Fruit fly (Drosophila melanogaster): ENCODE data around the gene mtm.

The mtm gene

dm6 chr2L:6082157-6082645 lies 45.4 kb upstream of the mtm start, which contains the start of gene Kr-h1 (continued):
- TF ChIP-seq sc (optimal IDR thresholded peaks at IDR 0.05) (no peak), sc (GFP tag; optimal IDR thresholded peaks at IDR 0.05) (no peak), chm (GFP tag; IDR thresholded peaks at IDR 0.05) (0 out of 2 replicates have a peak, but pooled peaks have one; percentile 44), CG12155 (GFP tag; optimal IDR thresholded peaks at IDR 0.05) (peak; percentile 72), Nf-YC (tag; optimal IDR thresholded peaks at IDR 0.05) (no peak), ap (GFP tag; IDR thresholded peaks at IDR 0.05) (no peak), BEAF-32 (GFP tag; optimal IDR thresholded peaks at IDR 0.05) (no peak), bcd (GFP tag; optimal IDR thresholded peaks at IDR 0.05) (no peak), Deaf1 (tag; optimal IDR thresholded peaks at IDR 0.05) (peak; percentile 3), CG9932 (GFP tag; IDR thresholded peaks at IDR 0.05) (peak; percentile 17; the same call in 1 of the 2 replicates), Adf1 (GFP tag; IDR thresholded peaks at IDR 0.05) (peak; percentile 100), hth (optimal IDR thresholded peaks at IDR 0.05) (no peak), amos (GFP tag; IDR thresholded peaks at IDR 0.05; ENCODE audit: partially characterized antibody) (peak; percentile 27; the same call in 1 of the 2 replicates), CG42726 (GFP tag; IDR thresholded peaks at IDR 0.05; ENCODE audit: partially characterized antibody) (peak; percentile 63; the same call in 1 of the 2 replicates), CG34224 (GFP tag; IDR thresholded peaks at IDR 0.05; ENCODE audit: partially characterized antibody) (peak; percentile 39; the same call in 1 of the 3 replicates), corto (GFP tag; optimal IDR thresholded peaks at IDR 0.05) (peak; percentile 43), mam (GFP tag; optimal IDR thresholded peaks at IDR 0.05) (no peak), TFAM (GFP tag; optimal IDR thresholded peaks at IDR 0.05) (no peak), CG34422 (GFP tag; IDR thresholded peaks at IDR 0.05) (peak; percentile 26; the same call in 1 of the 3 replicates)

- TF ChIP-seq crol (GFP tag; IDR thresholded peaks at IDR 0.05) (peak; percentile 45; the same call in 1 of the 2 replicates), sens (GFP tag) (peak; percentile 3), CG32532 (GFP tag; IDR thresholded peaks at IDR 0.05) (no peak), CG34422 (GFP tag; IDR thresholded peaks at IDR 0.05) (0 out of 3 replicates have a peak, but pooled peaks have one; percentile 25), CG8478 (optimal IDR thresholded peaks at IDR 0.05) (peak; percentile 21), cg (GFP tag; optimal IDR thresholded peaks at IDR 0.05) (peak; percentile 27), chinmo (GFP tag; IDR thresholded peaks at IDR 0.05; ENCODE audit: partially characterized antibody) (0 out of 4 replicates have a peak, but pooled peaks have one; percentile 13), twi (tag; optimal IDR thresholded peaks at IDR 0.05) (peak; percentile 38), CG34224 (GFP tag; IDR thresholded peaks at IDR 0.05; ENCODE audit: partially characterized antibody) (no peak), BtbVII (GFP tag; optimal IDR thresholded peaks at IDR 0.05) (no peak), Adf1 (GFP tag; IDR thresholded peaks at IDR 0.05) (peak; percentile 53; the same call in 1 of the 2 replicates), gce (GFP tag; IDR thresholded peaks at IDR 0.05) (0 out of 3 replicates have a peak, but pooled peaks have one; percentile 7), pros (GFP tag; optimal IDR thresholded peaks at IDR 0.05) (peak; percentile 86), Deaf1 (tag; optimal IDR thresholded peaks at IDR 0.05) (peak; percentile 14), Xrp1 (GFP tag; IDR thresholded peaks at IDR 0.05) (0 out of 2 replicates have a peak, but pooled peaks have one; percentile 20), Hey (tag; optimal IDR thresholded peaks at IDR 0.05) (peak; percentile 8), ATbp (GFP tag; optimal IDR thresholded peaks at IDR 0.05) (no peak), CG42726 (GFP tag; IDR thresholded peaks at IDR 0.05; ENCODE audit: partially characterized antibody) (peak; percentile 100), ato (GFP tag; IDR thresholded peaks at IDR 0.05; ENCODE audit: partially characterized antibody) (0 out of 2 replicates have a peak, but pooled peaks have one; percentile 15), CG7357 (GFP tag; IDR thresholded peaks at IDR 0.05) (no peak), hth (optimal IDR thresholded peaks at IDR 0.05) (no peak), CG12155 (GFP tag; optimal IDR thresholded peaks at IDR 0.05) (peak; percentile 6), BEAF-32 (GFP tag; optimal IDR thresholded peaks at IDR 0.05) (no peak), abd-A (tag; optimal IDR thresholded peaks at IDR 0.05) (peak; percentile 28), stc (GFP tag; IDR thresholded peaks at IDR 0.05) (peak; percentile 20; the same call in 1 of the 2 replicates), z (GFP tag; IDR thresholded peaks at IDR 0.05) (peak; percentile 56; the same call in 1 of the 3 replicates), CG4360 (GFP tag; IDR thresholded peaks at IDR 0.05) (peak; percentile 50; the same call in 1 of the 2 replicates), ewg (GFP tag; optimal IDR thresholded peaks at IDR 0.05) (peak; percentile 72), da (GFP tag; optimal IDR thresholded peaks at IDR 0.05) (peak; percentile 5), rib (GFP tag; IDR thresholded peaks at IDR 0.05) (no peak), CG4707 (GFP tag; optimal IDR thresholded peaks at IDR 0.05) (peak; percentile 21), CG2199 (GFP tag; IDR thresholded peaks at IDR 0.05) (peak; percentile 70; the same call in 1 of the 3 replicates), nerfin-1 (tag; optimal IDR thresholded peaks at IDR 0.05) (peak; percentile 20)
Measured at dm6 chr2L:6081134-6081832, 44.5 kb upstream of the mtm start.

All from whole organism, embryonic.